Fruit fly (Drosophila melanogaster) whole organism, embryonic: ENCODE results near the gene Irbp.
A peak's percentile ranks its signal among the peaks of the same experiment; 100 is the strongest.

Source experiments
- Adf1 ChIP-seq: fragments of 200-800 bp; sonication (Bioruptor generic); IDR thresholded peaks from 2 replicates; pipeline ENCODE4 v1.3.6; 2022; ENCODE audit warnings: missing biosample characterization, missing genetic modification characterization
- Aef1 ChIP-seq: fragments of 200-800 bp; sonication (Bioruptor generic); IDR thresholded peaks from 3 replicates; pipeline ENCODE4 v1.3.6; 2022; ENCODE audit warnings: missing biosample characterization, missing genetic modification characterization
- Antp ChIP-seq: fragments of 200-800 bp; sonication (Bioruptor generic); optimal IDR thresholded peaks from 3 replicates; lab custom pipeline; 2016; ENCODE audit warnings: missing biosample characterization, missing genetic modification characterization
- Asciz ChIP-seq: fragments of 200-800 bp; sonication (Bioruptor generic); optimal IDR thresholded peaks from 2 replicates; lab custom pipeline; 2017; ENCODE audit warnings: missing biosample characterization, mild to moderate bottlenecking, missing genetic modification characterization, missing genetic modification reagents
- Atf6 ChIP-seq: fragments of 200-800 bp; sonication (Bioruptor generic); IDR thresholded peaks from 2 replicates; pipeline ENCODE4 v1.3.6; 2022; ENCODE audit warnings: missing biosample characterization, missing genetic modification characterization
- CG10147 ChIP-seq: fragments of 200-800 bp; sonication (Bioruptor generic); optimal IDR thresholded peaks from 2 replicates; lab custom pipeline; 2019; ENCODE audit warnings: missing biosample characterization, mild to moderate bottlenecking, missing genetic modification characterization, moderate library complexity
- CG10462 ChIP-seq: fragments of 200-800 bp; sonication (Bioruptor generic); optimal IDR thresholded peaks from 2 replicates; lab custom pipeline; 2016; ENCODE audit warnings: missing biosample characterization, missing genetic modification characterization
- CG10565 ChIP-seq: fragments of 200-800 bp; sonication (Bioruptor generic); optimal IDR thresholded peaks from 3 replicates; lab custom pipeline; 2016; ENCODE audit warnings: missing biosample characterization, mild to moderate bottlenecking, missing genetic modification characterization
- CG13123 ChIP-seq: fragments of 200-800 bp; sonication (Bioruptor generic); optimal IDR thresholded peaks from 2 replicates; lab custom pipeline; 2016; ENCODE audit warnings: missing biosample characterization, missing genetic modification characterization
- CG13424 ChIP-seq: fragments of 200-800 bp; sonication (Bioruptor generic); optimal IDR thresholded peaks from 2 replicates; lab custom pipeline; 2019; ENCODE audit warnings: missing biosample characterization, mild to moderate bottlenecking, missing genetic modification characterization, moderate library complexity
- CG16815 ChIP-seq: fragments of 200-800 bp; sonication (Bioruptor generic); optimal IDR thresholded peaks from 3 replicates; lab custom pipeline; 2017; ENCODE audit warnings: missing biosample characterization, mild to moderate bottlenecking, missing genetic modification characterization
- CG1792 ChIP-seq: fragments of 200-800 bp; sonication (Bioruptor generic); optimal IDR thresholded peaks from 2 replicates; lab custom pipeline; 2016; ENCODE audit warnings: missing biosample characterization, missing genetic modification characterization
- CG18599 ChIP-seq: fragments of 200-800 bp; sonication (Bioruptor generic); optimal IDR thresholded peaks from 3 replicates; lab custom pipeline; 2017; ENCODE audit warnings: missing biosample characterization, missing genetic modification characterization, mild to moderate bottlenecking, moderate library complexity, missing genetic modification reagents
- CG2202 ChIP-seq: fragments of 200-800 bp; sonication (Bioruptor generic); optimal IDR thresholded peaks from 2 replicates; lab custom pipeline; 2018; ENCODE audit warnings: missing biosample characterization, mild to moderate bottlenecking, missing genetic modification characterization
- CG31224 ChIP-seq: fragments of 200-800 bp; sonication (Bioruptor generic); IDR thresholded peaks from 2 replicates; pipeline ENCODE4 v1.3.6; 2022; ENCODE audit warnings: missing biosample characterization, missing genetic modification characterization
- CG3995 ChIP-seq: fragments of 200-800 bp; sonication (Bioruptor generic); optimal IDR thresholded peaks from 3 replicates; lab custom pipeline; 2016; ENCODE audit warnings: missing biosample characterization, missing genetic modification characterization
- CG4282 ChIP-seq: fragments of 200-800 bp; sonication (Bioruptor generic); optimal IDR thresholded peaks from 2 replicates; lab custom pipeline; 2016; ENCODE audit warnings: missing biosample characterization, missing genetic modification characterization
- CG4730 ChIP-seq: fragments of 200-800 bp; sonication (Bioruptor generic); IDR thresholded peaks from 2 replicates; pipeline ENCODE4 v1.3.6; 2022; ENCODE audit warnings: missing biosample characterization, missing genetic modification characterization
- CkIIα-i1 ChIP-seq: fragments of 200-800 bp; sonication (Bioruptor generic); IDR thresholded peaks from 2 replicates; pipeline ENCODE4 v1.3.6; 2022; ENCODE audit warnings: missing biosample characterization, missing genetic modification characterization
- Dad ChIP-seq: fragments of 200-800 bp; sonication (Bioruptor generic); optimal IDR thresholded peaks from 3 replicates; lab custom pipeline; 2016; ENCODE audit warnings: missing biosample characterization, missing genetic modification characterization
- Dll ChIP-seq: fragments of 200-800 bp; sonication (Bioruptor generic); IDR thresholded peaks from 4 replicates; pipeline ENCODE4 v1.3.6; 2022; ENCODE audit warnings: missing biosample characterization, missing genetic modification characterization; ENCODE audit not compliant: partially characterized antibody
- Dref ChIP-seq: fragments of 200-800 bp; sonication (Bioruptor generic); IDR thresholded peaks from 2 replicates; pipeline ENCODE4 v1.3.6; 2022; ENCODE audit warnings: missing biosample characterization, missing genetic modification characterization
- E2f1 ChIP-seq: fragments of 200-800 bp; sonication (Bioruptor generic); IDR thresholded peaks from 2 replicates; pipeline ENCODE4 v1.3.6; 2022; ENCODE audit warnings: missing biosample characterization, missing genetic modification characterization
- H2.0 ChIP-seq: fragments of 200-800 bp; sonication (Bioruptor generic); IDR thresholded peaks from 2 replicates; pipeline ENCODE4 v1.3.6; 2022; ENCODE audit warnings: missing biosample characterization, missing genetic modification characterization
- HmgZ ChIP-seq: fragments of 200-800 bp; sonication (Bioruptor generic); optimal IDR thresholded peaks from 2 replicates; lab custom pipeline; 2018; ENCODE audit warnings: missing biosample characterization, mild to moderate bottlenecking, missing genetic modification characterization
- Hr78 ChIP-seq, 2 experiments: fragments of 200-800 bp in 1 of 2; fragments of >200 bp in 1 of 2; sonication (Bioruptor generic) in 1 of 2; optimal IDR thresholded peaks; 2 replicates each; lab custom pipeline; 2017 to 2019; ENCODE audit warnings: missing biosample characterization in 2 of 2, missing genetic modification characterization in 2 of 2, mild to moderate bottlenecking in 1 of 2, moderate library complexity in 1 of 2
- Hsf ChIP-seq: fragments of 200-800 bp; sonication (Bioruptor generic); optimal IDR thresholded peaks from 3 replicates; lab custom pipeline; 2016; ENCODE audit warnings: missing biosample characterization, missing genetic modification characterization
- Med ChIP-seq: fragments of 200-800 bp; sonication (Bioruptor generic); peaks from one replicate; lab custom pipeline; 2016; ENCODE audit warnings: missing biosample characterization, missing genetic modification characterization, mild to moderate bottlenecking, inconsistent platforms, moderate library complexity
- Mrtf ChIP-seq: fragments of 200-800 bp; sonication (Bioruptor generic); IDR thresholded peaks from 3 replicates; pipeline ENCODE4 v1.3.6; 2022; ENCODE audit warnings: missing biosample characterization, missing genetic modification characterization
- Myb ChIP-seq: fragments of 200-800 bp; sonication (Bioruptor generic); optimal IDR thresholded peaks from 2 replicates; lab custom pipeline; 2016; ENCODE audit warnings: missing biosample characterization, missing genetic modification characterization
- NK7.1 ChIP-seq: fragments of 200-800 bp; sonication (Bioruptor generic); optimal IDR thresholded peaks from 3 replicates; lab custom pipeline; 2016; ENCODE audit warnings: missing biosample characterization, missing genetic modification characterization
- Oaz ChIP-seq: fragments of 200-800 bp; sonication (Bioruptor generic); IDR thresholded peaks from 2 replicates; pipeline ENCODE4 v1.3.6; 2022; ENCODE audit warnings: missing biosample characterization, missing genetic modification characterization
- Rfx ChIP-seq: fragments of 200-800 bp; sonication (Bioruptor generic); IDR thresholded peaks from 2 replicates; pipeline ENCODE4 v1.3.6; 2022; ENCODE audit warnings: missing biosample characterization, missing genetic modification characterization
- Sox100B ChIP-seq: fragments of 200-800 bp; sonication (Bioruptor generic); optimal IDR thresholded peaks from 3 replicates; lab custom pipeline; 2018; ENCODE audit warnings: missing biosample characterization, mild to moderate bottlenecking, missing genetic modification characterization
- Sox102F ChIP-seq: fragments of 200-800 bp; sonication (Bioruptor generic); optimal IDR thresholded peaks from 2 replicates; lab custom pipeline; 2018; ENCODE audit warnings: missing biosample characterization, mild to moderate bottlenecking, missing genetic modification characterization, moderate library complexity
- Sry-δ ChIP-seq: fragments of 200-800 bp; sonication (Bioruptor generic); optimal IDR thresholded peaks from 2 replicates; lab custom pipeline; 2016; ENCODE audit warnings: missing biosample characterization, missing genetic modification characterization
- Stat92E ChIP-seq, 3 experiments: fragments of >200 bp in 2 of 3; fragments of 200-800 bp in 1 of 3; sonication (Bioruptor generic) in 1 of 3; optimal IDR thresholded peaks; 2 replicates each; lab custom pipeline; 2017 to 2019; ENCODE audit warnings: missing biosample characterization in 3 of 3, missing genetic modification characterization in 3 of 3, mild to moderate bottlenecking in 1 of 3, moderate library complexity in 1 of 3
- Tbp ChIP-seq: fragments of >200 bp; optimal IDR thresholded peaks from 2 replicates; lab custom pipeline; 2018; ENCODE audit warnings: missing biosample characterization, missing genetic modification characterization
- danr ChIP-seq: fragments of 200-800 bp; sonication (Bioruptor generic); IDR thresholded peaks from 2 replicates; pipeline ENCODE4 v1.3.6; 2022; ENCODE audit warnings: missing biosample characterization, missing genetic modification characterization
- dmrt11E ChIP-seq: fragments of 200-800 bp; sonication (Bioruptor generic); optimal IDR thresholded peaks from 3 replicates; lab custom pipeline; 2018; ENCODE audit warnings: missing biosample characterization, mild to moderate bottlenecking, missing genetic modification characterization, moderate library complexity
- fd102C ChIP-seq: fragments of 200-800 bp; sonication (Bioruptor generic); optimal IDR thresholded peaks from 2 replicates; lab custom pipeline; 2018; ENCODE audit warnings: missing biosample characterization, mild to moderate bottlenecking, missing genetic modification characterization, moderate library complexity
- her ChIP-seq: fragments of 200-800 bp; sonication (Bioruptor generic); optimal IDR thresholded peaks from 2 replicates; lab custom pipeline; 2016; ENCODE audit warnings: missing biosample characterization, missing genetic modification characterization
- lbe ChIP-seq: fragments of 200-800 bp; sonication (Bioruptor generic); optimal IDR thresholded peaks from 2 replicates; lab custom pipeline; 2016; ENCODE audit warnings: missing biosample characterization, mild to moderate bottlenecking, missing genetic modification characterization
- pfk ChIP-seq: fragments of 200-800 bp; sonication (Bioruptor generic); optimal IDR thresholded peaks from 2 replicates; lab custom pipeline; 2018; ENCODE audit warnings: missing biosample characterization, mild to moderate bottlenecking, missing genetic modification characterization, moderate library complexity
- ranshi ChIP-seq: fragments of 200-800 bp; sonication (Bioruptor generic); IDR thresholded peaks from 2 replicates; pipeline ENCODE4 v1.3.6; 2022; ENCODE audit warnings: missing biosample characterization, missing genetic modification characterization
- ro ChIP-seq: fragments of 200-800 bp; sonication (Bioruptor generic); IDR thresholded peaks from 2 replicates; pipeline ENCODE4 v1.3.6; 2022; ENCODE audit warnings: missing biosample characterization, missing genetic modification characterization
- sisA ChIP-seq: fragments of 200-800 bp; sonication (Bioruptor generic); IDR thresholded peaks from 2 replicates; pipeline ENCODE4 v1.3.6; 2022; ENCODE audit warnings: missing biosample characterization, missing genetic modification characterization
- ssp ChIP-seq: fragments of 200-800 bp; sonication (Bioruptor generic); IDR thresholded peaks from 2 replicates; pipeline ENCODE4 v1.3.6; 2022; ENCODE audit warnings: missing biosample characterization, missing genetic modification characterization

The Irbp gene

DNA sequence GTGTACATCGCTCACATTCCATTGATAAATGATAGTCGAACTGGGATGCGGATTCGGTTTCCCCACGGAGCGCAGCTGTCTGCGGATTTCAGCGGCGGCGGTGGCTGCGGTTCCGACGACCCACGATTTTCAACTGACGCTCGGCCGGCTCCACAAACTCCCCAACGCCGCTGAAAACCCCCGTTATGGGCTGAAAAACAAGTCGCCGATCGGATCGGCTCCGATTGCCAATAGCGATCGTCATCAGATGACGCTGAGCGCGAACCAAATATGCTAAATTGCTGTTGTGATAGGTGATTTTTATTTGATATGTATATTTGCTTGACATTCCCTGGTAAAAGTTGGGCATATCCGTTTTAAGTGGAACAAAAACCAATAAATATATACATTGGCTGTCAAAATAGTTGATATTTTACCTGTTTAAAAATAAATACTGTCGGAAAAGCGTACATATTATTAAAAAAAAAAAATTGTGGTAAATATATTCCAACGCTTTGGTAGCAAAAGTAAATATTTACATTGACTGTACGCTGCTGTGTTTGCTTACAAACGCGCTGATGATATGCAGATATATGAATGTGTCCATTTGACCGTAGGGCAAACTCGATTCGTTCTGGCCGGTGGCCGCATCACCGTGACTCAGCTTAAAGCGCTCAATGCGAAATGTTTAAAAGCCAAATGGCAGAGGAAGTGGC, 44.5 kb downstream of the Irbp start (continued):
- TF ChIP-seq Antp (GFP tag; lab: Kevin White, UChicago) (peak; percentile 11), CG10147 (peak; percentile 88), Sry-δ (GFP tag; lab: Kevin White, UChicago) (no peak), Asciz (GFP tag; lab: Kevin White, UChicago) (peak; percentile 23), Dad (no peak), CG10462 (peak; percentile 6), CG1792 (peak; percentile 22), Rfx (peak; percentile 83), Myb (GFP tag; lab: Kevin White, UChicago) (peak; percentile 39), CG4282 (GFP tag; lab: Kevin White, UChicago) (no peak), H2.0 (0 out of 2 replicates have a peak, but pooled peaks have one; percentile 31), CkIIα-i1 (GFP tag; lab: Robert Waterston, UW) (no peak), Oaz (GFP tag; lab: Robert Waterston, UW) (peak; percentile 51; the same call in 1 of the 2 replicates), CG2202 (no peak), CG4730 (GFP tag; lab: Robert Waterston, UW) (no peak), CG18599 (GFP tag; lab: Kevin White, UChicago) (peak; percentile 50), Sox102F (peak; percentile 63), CG31224 (GFP tag; lab: Robert Waterston, UW) (peak; percentile 38; the same call in 1 of the 2 replicates), Hsf (peak; percentile 53), CG10565 (no peak), Hr78 (GFP tag; optimal IDR thresholded peaks at IDR 0.05; lab: Kevin White, UChicago) (peak in 1 of 2 experiments; percentile 12), Sox100B (peak; percentile 67), Tbp (GFP tag; lab: Kevin White, UChicago) (no peak), ranshi (peak; percentile 26; the same call in 1 of the 2 replicates), dmrt11E (tag; lab: Kevin White, UChicago) (no peak), sisA (GFP tag; lab: Robert Waterston, UW) (0 out of 2 replicates have a peak, but pooled peaks have one; percentile 29), danr (GFP tag; lab: Robert Waterston, UW) (peak; percentile 64; the same call in 1 of the 2 replicates), Adf1 (0 out of 2 replicates have a peak, but pooled peaks have one; percentile 25), CG13123 (no peak), pfk (GFP tag; lab: Kevin White, UChicago) (no peak), Dll (GFP tag; lab: Robert Waterston, UW) (no peak), Aef1 (GFP tag; lab: Robert Waterston, UW) (peak; percentile 48; the same call in 1 of the 3 replicates), E2f1 (peak; percentile 47; the same call in 1 of the 2 replicates), Med (peak; percentile 93), Dref (no peak), Stat92E (GFP tag; optimal IDR thresholded peaks at IDR 0.05; lab: Kevin White, UChicago) (no peak), ssp (no peak), lbe (GFP tag; lab: Kevin White, UChicago) (peak; percentile 18), CG3995 (GFP tag; lab: Kevin White, UChicago) (peak; percentile 58), Atf6 (GFP tag; lab: Robert Waterston, UW) (peak; percentile 63; the same call in 1 of the 2 replicates), ro (GFP tag; lab: Robert Waterston, UW) (0 out of 2 replicates have a peak, but pooled peaks have one; percentile 26), her (GFP tag; lab: Kevin White, UChicago) (no peak), NK7.1 (GFP tag; lab: Kevin White, UChicago) (peak; percentile 3), fd102C (no peak), HmgZ (tag; lab: Kevin White, UChicago) (peak; percentile 51), Mrtf (GFP tag; lab: Robert Waterston, UW) (0 out of 3 replicates have a peak, but pooled peaks have one; percentile 29), CG13424 (peak; percentile 73), CG16815 (GFP tag; lab: Kevin White, UChicago) (peak; percentile 60)
